Fruit fly (Drosophila melanogaster) whole organism, wandering third instar larva: ENCODE measurements around the gene CG7239.

Experiments used
- Jra ChIP-seq: sonication (Bioruptor generic); optimal IDR thresholded peaks from 2 replicates; lab custom pipeline; 2016; ENCODE audit warnings: missing biosample characterization, missing genetic modification characterization
- N ChIP-seq: fragments of >200 bp; optimal IDR thresholded peaks from 2 replicates; lab custom pipeline; 2018; ENCODE audit warnings: missing biosample characterization, missing external identifiers, missing genetic modification characterization
- OdsH ChIP-seq: fragments of 200-800 bp; sonication (Bioruptor generic); optimal IDR thresholded peaks from 2 replicates; lab custom pipeline; 2016; ENCODE audit warnings: missing biosample characterization, mild to moderate bottlenecking, missing genetic modification characterization
- br ChIP-seq: fragments of 200-800 bp; sonication (Bioruptor generic); optimal IDR thresholded peaks from 2 replicates; lab custom pipeline; 2016; ENCODE audit warnings: missing biosample characterization, missing genetic modification characterization
- ey ChIP-seq: fragments of 200-800 bp; sonication (Bioruptor generic); optimal IDR thresholded peaks from 2 replicates; lab custom pipeline; 2016; ENCODE audit warnings: missing biosample characterization, missing genetic modification characterization
- h ChIP-seq: fragments of 200-800 bp; sonication (Bioruptor generic); optimal IDR thresholded peaks from 3 replicates; lab custom pipeline; 2016; ENCODE audit warnings: missing biosample characterization, mild to moderate bottlenecking, missing genetic modification characterization
- lola ChIP-seq: fragments of >200 bp; optimal IDR thresholded peaks from 2 replicates; lab custom pipeline; 2017; ENCODE audit warnings: missing biosample characterization, missing genetic modification characterization
- sage ChIP-seq: fragments of 200-800 bp; sonication (Bioruptor generic); optimal IDR thresholded peaks from 2 replicates; lab custom pipeline; 2016; ENCODE audit warnings: missing biosample characterization, mild to moderate bottlenecking, missing genetic modification characterization
- sv ChIP-seq: fragments of 200-800 bp; sonication (Bioruptor generic); optimal IDR thresholded peaks from 3 replicates; lab custom pipeline; 2016; ENCODE audit warnings: missing biosample characterization, missing genetic modification characterization
- woc ChIP-seq: sonication (Bioruptor generic); optimal IDR thresholded peaks from 2 replicates; lab custom pipeline; 2016; ENCODE audit warnings: missing biosample characterization, mild to moderate bottlenecking, missing genetic modification characterization

dm6 chr2L:5782866-5783265, 19.2 kb upstream of the CG7239 start:
- TF ChIP-seq N (GFP tag; lab: Kevin White, UChicago) (no peak), woc (GFP tag; lab: Kevin White, UChicago) (no peak), OdsH (GFP tag; lab: Kevin White, UChicago) (no peak), sage (GFP tag; lab: Kevin White, UChicago) (no peak), lola (GFP tag; lab: Kevin White, UChicago) (no peak), h (GFP tag; lab: Kevin White, UChicago) (no peak), ey (GFP tag; lab: Kevin White, UChicago) (no peak), sv (no peak), br (GFP tag; lab: Kevin White, UChicago) (no peak), Jra (no peak)
